Worm (Caenorhabditis elegans): ENCODE measurements around the gene F53H4.3.

DNA sequence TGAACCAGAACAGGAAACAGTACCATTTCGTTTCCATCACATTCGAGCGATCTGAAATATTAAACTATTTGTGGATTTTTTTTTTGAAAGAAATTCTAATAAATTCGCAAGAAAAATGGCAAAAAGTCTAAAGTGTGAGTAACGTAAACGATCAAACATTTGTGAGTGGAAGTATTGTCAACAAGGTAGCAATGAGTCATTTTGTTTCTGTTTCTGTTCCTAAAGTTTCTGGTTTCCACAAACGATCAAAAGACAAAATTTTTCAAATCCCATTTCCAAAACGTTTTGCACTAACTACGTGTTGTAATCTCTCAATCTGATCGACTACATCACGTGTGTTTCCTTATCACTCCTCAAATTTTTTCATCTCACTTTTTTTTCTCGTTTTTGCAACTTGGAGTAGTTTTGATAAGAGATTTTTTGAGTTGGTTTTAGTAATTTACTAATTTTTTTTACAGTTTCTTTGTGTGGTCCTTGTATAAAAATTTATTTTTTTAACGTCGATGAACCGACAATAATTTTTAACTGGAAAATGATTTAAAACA, 39.8 kb downstream of the F53H4.3 start, which contains the start of gene F59F4.3:
- TF ChIP-seq lin-13 (GFP tag; optimal IDR thresholded peaks at IDR 0.05): no peak
- no peak for TF ChIP-seq ztf-4 (tag; optimal IDR thresholded peaks at IDR 0.05)
- TF ChIP-seq ama-1 (optimal IDR thresholded peaks at IDR 0.05): no peak
- TF ChIP-seq unc-62 (GFP tag; optimal IDR thresholded peaks at IDR 0.05): no peak
- no peak for TF ChIP-seq lin-11 (tag; optimal IDR thresholded peaks at IDR 0.05)
- no peak for TF ChIP-seq aly-2 (tag; optimal IDR thresholded peaks at IDR 0.05)
- no peak for TF ChIP-seq egl-27 (tag; optimal IDR thresholded peaks at IDR 0.05)
- no peak for TF ChIP-seq ztf-11 (tag; optimal IDR thresholded peaks at IDR 0.05)

Measured in whole organism, L2 larva.